Worm (Caenorhabditis elegans): ENCODE results near the gene ceh-92.

DNA sequence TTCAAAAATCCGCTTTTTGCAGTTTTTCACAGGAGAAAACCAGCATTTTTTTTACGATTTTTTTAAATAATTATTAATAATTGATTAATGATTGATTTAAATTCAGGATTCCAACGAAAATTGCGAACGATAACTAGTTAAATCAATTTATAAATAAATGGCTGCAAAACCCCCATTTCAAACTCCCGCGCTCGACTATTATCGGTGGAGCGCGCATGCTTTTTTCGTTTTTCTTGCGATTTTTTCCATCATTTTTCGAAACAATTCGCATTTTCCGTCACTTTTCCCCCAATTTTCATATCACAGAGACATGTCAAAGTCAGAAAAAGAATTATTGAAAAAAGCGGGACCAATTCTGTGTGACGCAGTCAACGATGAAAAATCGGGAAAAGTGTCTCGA lies 15.8 kb upstream of the ceh-92 start, which contains the start of gene Y66D12A.10:
- TF ChIP-seq T22C8.4 (GFP tag; IDR thresholded peaks at IDR 0.05) (no peak), ztf-29 (GFP tag; IDR thresholded peaks at IDR 0.05) (no peak), flt-1 (GFP tag; IDR thresholded peaks at IDR 0.05) (no peak), klf-2 (GFP tag; conservative IDR thresholded peaks at IDR 0.05) (no peak), ref-1 (GFP tag; conservative IDR thresholded peaks at IDR 0.05) (no peak)
